Fruit fly (Drosophila melanogaster): ENCODE results near the gene Sytbeta.

Gene Sytbeta

dm6 chr3L:14977536-14978495 lies 87.0 kb downstream of the Sytbeta start:
- TF ChIP-seq CG8478 (optimal IDR thresholded peaks at IDR 0.05): no peak
- no peak for TF ChIP-seq CTCF (optimal IDR thresholded peaks at IDR 0.05)

- no peak for TF ChIP-seq CG8478 (optimal IDR thresholded peaks at IDR 0.05)
- TF ChIP-seq CTCF (optimal IDR thresholded peaks at IDR 0.05): no peak
These were observed 88.8 kb downstream of the Sytbeta start for dm6 chr3L:14976026-14976425.

dm6 chr3L:14974952-14975351 lies 89.8 kb downstream of the Sytbeta start:
- no peak for TF ChIP-seq CTCF (optimal IDR thresholded peaks at IDR 0.05)
- no peak for TF ChIP-seq CG8478 (optimal IDR thresholded peaks at IDR 0.05)

- TF ChIP-seq CTCF (optimal IDR thresholded peaks at IDR 0.05) (no peak), CG8478 (optimal IDR thresholded peaks at IDR 0.05) (no peak)
These were observed 90.3 kb downstream of the Sytbeta start, which contains the start of gene Ocho for dm6 chr3L:14974513-14974912. Ocho (plus strand) TSS chr3L:14974848.

- TF ChIP-seq CG8478 (optimal IDR thresholded peaks at IDR 0.05) (no peak), CTCF (optimal IDR thresholded peaks at IDR 0.05) (no peak)
These were observed 91.5 kb downstream of the Sytbeta start for dm6 chr3L:14973251-14973625.

- TF ChIP-seq CTCF (optimal IDR thresholded peaks at IDR 0.05) (no peak), CG8478 (optimal IDR thresholded peaks at IDR 0.05) (no peak)
These were observed 92.0 kb downstream of the Sytbeta start, which contains the start of gene Brd for dm6 chr3L:14972625-14973250. Brd (plus strand) TSS chr3L:14972667.

- no peak for TF ChIP-seq CTCF (optimal IDR thresholded peaks at IDR 0.05)
- no peak for TF ChIP-seq CG8478 (optimal IDR thresholded peaks at IDR 0.05)
These were observed 92.7 kb downstream of the Sytbeta start for dm6 chr3L:14971893-14972624.

- no peak for TF ChIP-seq CG8478 (optimal IDR thresholded peaks at IDR 0.05)
- TF ChIP-seq CTCF (optimal IDR thresholded peaks at IDR 0.05): no peak
These were observed 94.6 kb downstream of the Sytbeta start for dm6 chr3L:14970213-14970612.

dm6 chr3L:14969171-14969570 lies 95.6 kb downstream of the Sytbeta start, which contains the start of gene Tom:
Tom (plus strand) TSS chr3L:14969344.
- no peak for TF ChIP-seq CTCF (optimal IDR thresholded peaks at IDR 0.05)
- TF ChIP-seq CG8478 (optimal IDR thresholded peaks at IDR 0.05): no peak

dm6 chr3L:14968553-14968952 lies 96.2 kb downstream of the Sytbeta start:
- TF ChIP-seq CG8478 (optimal IDR thresholded peaks at IDR 0.05) (no peak), CTCF (optimal IDR thresholded peaks at IDR 0.05) (no peak)

dm6 chr3L:14967691-14968538 lies 96.9 kb downstream of the Sytbeta start:
- TF ChIP-seq CTCF (optimal IDR thresholded peaks at IDR 0.05) (no peak), CG8478 (optimal IDR thresholded peaks at IDR 0.05) (no peak)

dm6 chr3L:14966199-14966858 lies 98.4 kb downstream of the Sytbeta start:
- no peak for TF ChIP-seq CTCF (optimal IDR thresholded peaks at IDR 0.05)
- no peak for TF ChIP-seq CG8478 (optimal IDR thresholded peaks at IDR 0.05)

- TF ChIP-seq CG8478 (optimal IDR thresholded peaks at IDR 0.05): no peak
- TF ChIP-seq CTCF (optimal IDR thresholded peaks at IDR 0.05): no peak
These were observed 99.9 kb downstream of the Sytbeta start for dm6 chr3L:14964862-14965261.
